Fruit fly (Drosophila melanogaster) whole organism, prepupa: ENCODE measurements around the gene CG45073.
A peak's percentile ranks its signal among the peaks of the same experiment; 100 is the strongest.

ENCODE experiments used
- CG10631 ChIP-seq: fragments of 200-800 bp; sonication (Bioruptor generic); optimal IDR thresholded peaks from 2 replicates; lab custom pipeline; 2016; ENCODE audit warnings: missing biosample characterization, missing genetic modification characterization
- CG10669 ChIP-seq: fragments of 200-800 bp; sonication (Bioruptor generic); optimal IDR thresholded peaks from 3 replicates; lab custom pipeline; 2018; ENCODE audit warnings: missing biosample characterization, mild to moderate bottlenecking, missing genetic modification characterization, moderate library complexity
- CG11294 ChIP-seq: fragments of 200-800 bp; sonication (Bioruptor generic); IDR thresholded peaks from 2 replicates; pipeline ENCODE4 v1.3.6; 2022; ENCODE audit warnings: missing biosample characterization, missing genetic modification characterization
- CG11762 ChIP-seq: fragments of 200-800 bp; sonication (Bioruptor generic); optimal IDR thresholded peaks from 3 replicates; lab custom pipeline; 2016; ENCODE audit warnings: missing biosample characterization, missing genetic modification characterization; ENCODE audit not compliant: insufficient read depth
- CG11902 ChIP-seq: fragments of 200-800 bp; sonication (Bioruptor generic); optimal IDR thresholded peaks from 3 replicates; lab custom pipeline; 2016; ENCODE audit warnings: missing biosample characterization, missing genetic modification characterization
- CG15336 ChIP-seq: fragments of 200-800 bp; sonication (Bioruptor generic); IDR thresholded peaks from 2 replicates; pipeline ENCODE4 v1.3.6; 2022; ENCODE audit warnings: missing biosample characterization, missing genetic modification characterization
- CG1621 ChIP-seq: fragments of 200-800 bp; sonication (Bioruptor generic); optimal IDR thresholded peaks from 3 replicates; lab custom pipeline; 2018; ENCODE audit warnings: missing biosample characterization, mild to moderate bottlenecking, missing genetic modification characterization
- CG3032 ChIP-seq: fragments of 200-800 bp; optimal IDR thresholded peaks from 2 replicates; lab custom pipeline; 2019; ENCODE audit warnings: missing biosample characterization, mild to moderate bottlenecking, missing genetic modification characterization, moderate library complexity
- CG31627 ChIP-seq: fragments of 200-800 bp; sonication (Bioruptor generic); optimal IDR thresholded peaks from 3 replicates; lab custom pipeline; 2016; ENCODE audit warnings: missing biosample characterization, missing genetic modification characterization
- CG32006 ChIP-seq: fragments of 200-800 bp; sonication (Bioruptor generic); optimal IDR thresholded peaks from 3 replicates; lab custom pipeline; 2017; ENCODE audit warnings: missing biosample characterization, mild to moderate bottlenecking, missing genetic modification characterization
- CG34406 ChIP-seq: fragments of 200-800 bp; sonication (Bioruptor generic); optimal IDR thresholded peaks from 3 replicates; lab custom pipeline; 2016; ENCODE audit warnings: missing biosample characterization, missing genetic modification characterization
- CG3919 ChIP-seq: fragments of 200-800 bp; sonication (Bioruptor generic); optimal IDR thresholded peaks from 3 replicates; lab custom pipeline; 2016; ENCODE audit warnings: missing biosample characterization, missing genetic modification characterization
- CG4318 ChIP-seq: fragments of 200-800 bp; sonication (Bioruptor generic); optimal IDR thresholded peaks from 3 replicates; lab custom pipeline; 2017; ENCODE audit warnings: missing biosample characterization, mild to moderate bottlenecking, missing genetic modification characterization
- CG6163 ChIP-seq: fragments of 200-800 bp; sonication (Bioruptor generic); IDR thresholded peaks from 3 replicates; pipeline ENCODE4 v1.3.6; 2022; ENCODE audit warnings: missing biosample characterization, missing genetic modification characterization
- CG6276 ChIP-seq: fragments of 200-800 bp; sonication (Bioruptor generic); optimal IDR thresholded peaks from 2 replicates; lab custom pipeline; 2017; ENCODE audit warnings: missing biosample characterization, mild to moderate bottlenecking, missing genetic modification characterization
- CG6792 ChIP-seq: fragments of 200-800 bp; sonication (Bioruptor generic); optimal IDR thresholded peaks from 3 replicates; lab custom pipeline; 2016; ENCODE audit warnings: missing biosample characterization, missing genetic modification characterization
- CG6808 ChIP-seq: fragments of 200-800 bp; sonication (Bioruptor generic); optimal IDR thresholded peaks from 3 replicates; lab custom pipeline; 2017; ENCODE audit warnings: missing biosample characterization, missing genetic modification characterization, mild to moderate bottlenecking, moderate library complexity, missing genetic modification reagents
- CG6854 ChIP-seq: fragments of 200-800 bp; sonication (Bioruptor generic); optimal IDR thresholded peaks from 2 replicates; lab custom pipeline; 2017; ENCODE audit warnings: missing biosample characterization, mild to moderate bottlenecking, missing genetic modification characterization
- CG7368 ChIP-seq: fragments of 200-800 bp; sonication (Bioruptor generic); optimal IDR thresholded peaks from 3 replicates; lab custom pipeline; 2016; ENCODE audit warnings: missing biosample characterization, missing genetic modification characterization
- CG8119 ChIP-seq: fragments of 200-800 bp; sonication (Bioruptor generic); IDR thresholded peaks from 3 replicates; pipeline ENCODE4 v1.3.6; 2022; ENCODE audit warnings: missing biosample characterization, missing genetic modification characterization
- CG8319 ChIP-seq: fragments of 200-800 bp; sonication (Bioruptor generic); optimal IDR thresholded peaks from 3 replicates; lab custom pipeline; 2016; ENCODE audit warnings: missing biosample characterization, missing genetic modification characterization
- CG8632 ChIP-seq: fragments of 200-800 bp; sonication (Bioruptor generic); optimal IDR thresholded peaks from 3 replicates; lab custom pipeline; 2016; ENCODE audit warnings: missing biosample characterization, missing genetic modification characterization
- CG9139 ChIP-seq: fragments of 200-800 bp; sonication (Bioruptor generic); optimal IDR thresholded peaks from 3 replicates; lab custom pipeline; 2017; ENCODE audit warnings: missing biosample characterization, mild to moderate bottlenecking, missing genetic modification characterization
- Eip78C ChIP-seq: fragments of 200-800 bp; sonication (Bioruptor generic); peaks from one replicate; lab custom pipeline; 2016; ENCODE audit warnings: missing biosample characterization, missing genetic modification characterization
- Eip93F ChIP-seq: fragments of 200-800 bp; sonication (Bioruptor generic); optimal IDR thresholded peaks from 2 replicates; lab custom pipeline; 2016; ENCODE audit warnings: missing biosample characterization, mild to moderate bottlenecking, missing genetic modification characterization
- Ets96B ChIP-seq: fragments of 200-800 bp; optimal IDR thresholded peaks from 2 replicates; lab custom pipeline; 2019; ENCODE audit warnings: missing biosample characterization, mild to moderate bottlenecking, missing genetic modification characterization, moderate library complexity
- Gug ChIP-seq: fragments of 200-800 bp; sonication (Bioruptor generic); IDR thresholded peaks from 2 replicates; pipeline ENCODE4 v1.3.6; 2022; ENCODE audit warnings: missing biosample characterization, missing genetic modification characterization
- Hr39 ChIP-seq: fragments of 200-800 bp; sonication (Bioruptor generic); optimal IDR thresholded peaks from 2 replicates; lab custom pipeline; 2016; ENCODE audit warnings: missing biosample characterization, missing genetic modification characterization
- Hr4 ChIP-seq: fragments of 200-800 bp; sonication (Bioruptor generic); optimal IDR thresholded peaks from 3 replicates; lab custom pipeline; 2016; ENCODE audit warnings: missing biosample characterization, missing genetic modification characterization
- Met ChIP-seq: fragments of 200-800 bp; sonication (Bioruptor generic); optimal IDR thresholded peaks from 3 replicates; lab custom pipeline; 2016; ENCODE audit warnings: missing biosample characterization, missing genetic modification characterization
- OdsH ChIP-seq: fragments of 200-800 bp; sonication (Bioruptor generic); optimal IDR thresholded peaks from 3 replicates; lab custom pipeline; 2016; ENCODE audit warnings: missing biosample characterization, missing genetic modification characterization
- Sox102F ChIP-seq: fragments of 200-800 bp; sonication (Bioruptor generic); optimal IDR thresholded peaks from 2 replicates; lab custom pipeline; 2016; ENCODE audit warnings: missing biosample characterization, mild to moderate bottlenecking, missing genetic modification characterization
- Sox14 ChIP-seq: fragments of 200-800 bp; sonication (Bioruptor generic); optimal IDR thresholded peaks from 3 replicates; lab custom pipeline; 2016; ENCODE audit warnings: missing biosample characterization, missing genetic modification characterization
- Sox15 ChIP-seq: fragments of 200-800 bp; sonication (Bioruptor generic); optimal IDR thresholded peaks from 3 replicates; lab custom pipeline; 2016; ENCODE audit warnings: missing biosample characterization, missing genetic modification characterization
- achi ChIP-seq: fragments of 200-800 bp; sonication (Bioruptor generic); optimal IDR thresholded peaks from 3 replicates; lab custom pipeline; 2016; ENCODE audit warnings: missing biosample characterization, missing genetic modification characterization
- acj6 ChIP-seq: fragments of 200-800 bp; sonication (Bioruptor generic); optimal IDR thresholded peaks from 3 replicates; lab custom pipeline; 2016; ENCODE audit warnings: missing biosample characterization, missing genetic modification characterization
- cyc ChIP-seq: fragments of 200-800 bp; sonication (Bioruptor generic); optimal IDR thresholded peaks from 3 replicates; lab custom pipeline; 2016; ENCODE audit warnings: missing biosample characterization, missing genetic modification characterization
- dac ChIP-seq: fragments of 200-800 bp; sonication (Bioruptor generic); optimal IDR thresholded peaks from 2 replicates; lab custom pipeline; 2017; ENCODE audit warnings: missing biosample characterization, mild to moderate bottlenecking, missing genetic modification characterization
- eg ChIP-seq: fragments of 200-800 bp; sonication (Bioruptor generic); IDR thresholded peaks from 3 replicates; pipeline ENCODE4 v1.3.6; 2022; ENCODE audit warnings: missing biosample characterization, missing genetic modification characterization
- esn ChIP-seq: fragments of 200-800 bp; sonication (Bioruptor generic); optimal IDR thresholded peaks from 2 replicates; lab custom pipeline; 2016; ENCODE audit warnings: missing biosample characterization, mild to moderate bottlenecking, missing genetic modification characterization, moderate library complexity
- fd59A ChIP-seq: fragments of 200-800 bp; sonication (Bioruptor generic); optimal IDR thresholded peaks from 2 replicates; lab custom pipeline; 2017; ENCODE audit warnings: missing biosample characterization, mild to moderate bottlenecking, missing genetic modification characterization, missing genetic modification reagents
- fd85E ChIP-seq: fragments of 200-800 bp; sonication (Bioruptor generic); optimal IDR thresholded peaks from 3 replicates; lab custom pipeline; 2016; ENCODE audit warnings: missing biosample characterization, missing genetic modification characterization
- fkh ChIP-seq: fragments of 200-800 bp; sonication (Bioruptor generic); optimal IDR thresholded peaks from 3 replicates; lab custom pipeline; 2017; ENCODE audit warnings: missing biosample characterization, mild to moderate bottlenecking, missing genetic modification characterization, moderate library complexity
- pdm3 ChIP-seq: fragments of 200-800 bp; sonication (Bioruptor generic); optimal IDR thresholded peaks from 3 replicates; lab custom pipeline; 2016; ENCODE audit warnings: missing biosample characterization, missing genetic modification characterization
- salr ChIP-seq, 2 experiments: fragments of 200-800 bp; sonication (Bioruptor generic); optimal IDR thresholded peaks; 3 replicates each; lab custom pipeline; 2016 to 2018; ENCODE audit warnings: missing biosample characterization in 2 of 2, missing genetic modification characterization in 2 of 2, mild to moderate bottlenecking in 1 of 2
- spab ChIP-seq: fragments of 200-800 bp; sonication (Bioruptor generic); optimal IDR thresholded peaks from 2 replicates; lab custom pipeline; 2017; ENCODE audit warnings: missing biosample characterization, mild to moderate bottlenecking, missing genetic modification characterization, missing genetic modification reagents
- svp ChIP-seq: fragments of 200-800 bp; sonication (Bioruptor generic); peaks from one replicate; lab custom pipeline; 2016; ENCODE audit warnings: missing biosample characterization, missing genetic modification characterization
- topi ChIP-seq: fragments of 200-800 bp; sonication (Bioruptor generic); optimal IDR thresholded peaks from 3 replicates; lab custom pipeline; 2016; ENCODE audit warnings: missing biosample characterization, missing genetic modification characterization

Gene CG45073

DNA sequence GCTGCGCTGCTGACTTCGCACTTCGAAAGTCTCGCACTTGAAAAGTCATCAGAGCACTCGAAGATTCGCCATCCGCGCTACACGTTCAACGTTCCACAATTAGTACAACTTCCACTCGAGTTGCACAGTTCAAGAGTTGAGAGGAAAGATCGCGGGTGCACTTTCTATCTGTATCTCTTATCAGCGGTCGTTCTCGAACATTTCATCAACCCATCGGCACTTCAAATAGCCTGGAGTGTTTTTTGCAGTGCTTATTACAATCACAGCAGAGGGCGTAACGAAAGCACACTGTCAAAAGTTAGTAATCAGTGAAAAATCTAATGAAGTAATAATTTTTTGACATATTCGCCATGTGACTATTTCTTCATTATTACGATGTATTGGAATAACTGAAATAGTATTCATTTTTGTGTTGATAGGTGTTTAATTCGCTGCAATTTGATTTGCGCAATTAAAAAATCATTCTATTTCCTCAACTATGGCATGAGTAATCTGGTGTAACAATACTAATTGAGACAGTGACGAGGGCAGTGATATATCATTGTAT is 23.1 kb downstream of the CG45073 start:
- peak; percentile 46 for TF ChIP-seq CG32006
- TF ChIP-seq CG8319 (GFP tag; lab: Kevin White, UChicago), result peak; percentile 15
- no peak for TF ChIP-seq CG9139 (GFP tag; lab: Kevin White, UChicago)
- TF ChIP-seq CG6163 (GFP tag; lab: Robert Waterston, UW), result peak; percentile 71
- TF ChIP-seq CG15336 (GFP tag; lab: Robert Waterston, UW), result peak; percentile 62; the same call in 1 of the 2 replicates
- no peak for TF ChIP-seq CG6792 (GFP tag; lab: Kevin White, UChicago)
- peak; percentile 47 for TF ChIP-seq Hr39 (GFP tag; lab: Kevin White, UChicago)
- TF ChIP-seq fd85E (GFP tag; lab: Kevin White, UChicago), result no peak
- TF ChIP-seq CG10631 (GFP tag; lab: Kevin White, UChicago), result no peak
- peak; percentile 7 for TF ChIP-seq CG4318
- TF ChIP-seq topi (GFP tag; lab: Kevin White, UChicago), result no peak
- no peak for TF ChIP-seq fd59A (GFP tag; lab: Kevin White, UChicago)
- peak; percentile 49; the same call in 1 of the 3 replicates for TF ChIP-seq CG8119 (GFP tag; lab: Robert Waterston, UW)
- peak; percentile 65; the same call in 2 of the 3 replicates for TF ChIP-seq eg (GFP tag; lab: Robert Waterston, UW)
- TF ChIP-seq OdsH (GFP tag; lab: Kevin White, UChicago), result peak; percentile 44
- TF ChIP-seq Sox14 (GFP tag; lab: Kevin White, UChicago), result peak; percentile 4
- TF ChIP-seq achi (GFP tag; lab: Kevin White, UChicago), result no peak
- peak in 1 of 2 experiments; percentile 40 for TF ChIP-seq salr (GFP tag; optimal IDR thresholded peaks at IDR 0.05; lab: Kevin White, UChicago)
- TF ChIP-seq spab (GFP tag; lab: Kevin White, UChicago), result no peak
- TF ChIP-seq fkh (GFP tag; lab: Kevin White, UChicago), result no peak
- peak; percentile 6 for TF ChIP-seq Sox15 (GFP tag; lab: Kevin White, UChicago)
- peak; percentile 39 for TF ChIP-seq acj6
- no peak for TF ChIP-seq cyc (GFP tag; lab: Kevin White, UChicago)
- TF ChIP-seq CG1621 (tag; lab: Kevin White, UChicago), result peak; percentile 21
- peak; percentile 27 for TF ChIP-seq Ets96B (tag; lab: Kevin White, UChicago)
- peak; percentile 38; the same call in 1 of the 2 replicates for TF ChIP-seq Gug
- peak; percentile 25 for TF ChIP-seq CG8632 (GFP tag; lab: Kevin White, UChicago)
- peak; percentile 51 for TF ChIP-seq Met (GFP tag; lab: Kevin White, UChicago)
- TF ChIP-seq CG11762 (GFP tag; lab: Kevin White, UChicago), result no peak
- no peak for TF ChIP-seq dac (GFP tag; lab: Kevin White, UChicago)
- peak; percentile 10 for TF ChIP-seq CG34406
- peak; percentile 18 for TF ChIP-seq CG3032 (tag; lab: Kevin White, UChicago)
- TF ChIP-seq CG10669 (GFP tag; lab: Kevin White, UChicago), result peak; percentile 13
- TF ChIP-seq CG31627 (GFP tag; lab: Kevin White, UChicago), result peak; percentile 31
- peak; percentile 93 for TF ChIP-seq svp (GFP tag; lab: Kevin White, UChicago)
- peak; percentile 46 for TF ChIP-seq pdm3 (GFP tag; lab: Kevin White, UChicago)
- TF ChIP-seq esn (GFP tag; lab: Kevin White, UChicago), result no peak
- TF ChIP-seq CG6854 (GFP tag; lab: Kevin White, UChicago), result no peak
- 0 out of 2 replicates have a peak, but pooled peaks have one; percentile 16 for TF ChIP-seq CG11294 (GFP tag; lab: Robert Waterston, UW)
- peak; percentile 43 for TF ChIP-seq Hr4

DNA sequence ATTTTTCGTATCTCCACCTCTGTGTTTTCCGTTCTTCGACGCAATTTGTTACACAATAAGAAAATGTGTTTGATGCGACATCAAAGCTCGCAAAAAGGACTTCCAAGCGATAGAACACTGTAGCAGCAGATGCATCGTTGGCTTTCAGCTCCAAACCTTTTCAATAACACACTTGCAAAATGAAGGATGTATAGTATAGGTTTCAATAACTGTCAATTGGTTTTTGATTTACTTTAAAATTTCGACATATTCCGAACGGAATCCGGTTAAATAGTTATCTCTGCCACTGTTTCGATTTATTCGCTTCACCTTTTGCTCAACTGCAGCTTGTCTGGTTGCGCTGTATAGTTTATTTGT is 23.6 kb downstream of the CG45073 start:
- TF ChIP-seq spab (GFP tag; lab: Kevin White, UChicago) (peak; percentile 42), OdsH (GFP tag; lab: Kevin White, UChicago) (peak; percentile 32), CG8119 (GFP tag; lab: Robert Waterston, UW) (no peak), Ets96B (tag; lab: Kevin White, UChicago) (peak; percentile 46), CG10631 (GFP tag; lab: Kevin White, UChicago) (peak; percentile 50), CG6792 (GFP tag; lab: Kevin White, UChicago) (no peak), svp (GFP tag; lab: Kevin White, UChicago) (no peak), esn (GFP tag; lab: Kevin White, UChicago) (peak; percentile 49), fd85E (GFP tag; lab: Kevin White, UChicago) (no peak), CG3032 (tag; lab: Kevin White, UChicago) (peak; percentile 54), salr (GFP tag; optimal IDR thresholded peaks at IDR 0.05; lab: Kevin White, UChicago) (peak; percentile 1 to 18), Sox15 (GFP tag; lab: Kevin White, UChicago) (peak; percentile 11), Eip93F (no peak), CG6276 (GFP tag; lab: Kevin White, UChicago) (no peak), CG11902 (GFP tag; lab: Kevin White, UChicago) (peak; percentile 1), CG3919 (GFP tag; lab: Kevin White, UChicago) (peak; percentile 41), CG31627 (GFP tag; lab: Kevin White, UChicago) (peak; percentile 40), CG7368 (GFP tag; lab: Kevin White, UChicago) (no peak), dac (GFP tag; lab: Kevin White, UChicago) (no peak), Sox102F (GFP tag; lab: Kevin White, UChicago) (peak; percentile 44), Eip78C (GFP tag; lab: Kevin White, UChicago) (peak; percentile 76), CG6808 (peak; percentile 54)
